Worm (Caenorhabditis elegans) whole organism, late embryonic: ENCODE data around the gene F35E8.10.

Experiments used
- T23F11.4 ChIP-seq: fragments of 200-800 bp; sonication (Bioruptor generic); optimal IDR thresholded peaks from 2 replicates; lab custom pipeline; 2018; ENCODE audit warnings: mild to moderate bottlenecking, missing genetic modification characterization, missing compliant biosample characterization
- ama-1 ChIP-seq: fragments of 150-350 bp; optimal IDR thresholded peaks from 2 replicates; lab custom pipeline; 2014
- ceh-48 ChIP-seq: sonication (generic microtip); optimal IDR thresholded peaks from 2 replicates; lab custom pipeline; 2016; ENCODE audit warnings: missing genetic modification characterization, inconsistent platforms, missing compliant biosample characterization
- che-1 ChIP-seq: sonication (generic microtip); optimal IDR thresholded peaks from 2 replicates; lab custom pipeline; 2016; ENCODE audit warnings: mild to moderate bottlenecking, missing genetic modification characterization, missing compliant biosample characterization
- dmd-4 ChIP-seq: sonication (generic microtip); optimal IDR thresholded peaks from 2 replicates; lab custom pipeline; 2016; ENCODE audit warnings: borderline replicate concordance, missing genetic modification characterization, missing compliant biosample characterization
- dve-1 ChIP-seq: sonication (generic microtip); optimal IDR thresholded peaks from 2 replicates; lab custom pipeline; 2017; ENCODE audit warnings: antibody characterized with exemption, mild to moderate bottlenecking, missing genetic modification characterization, missing compliant biosample characterization
- ets-4 ChIP-seq: sonication (generic microtip); optimal IDR thresholded peaks from 2 replicates; lab custom pipeline; 2016; ENCODE audit warnings: missing genetic modification characterization, missing compliant biosample characterization
- hlh-30 ChIP-seq: sonication (generic microtip); optimal IDR thresholded peaks from 2 replicates; lab custom pipeline; 2017; ENCODE audit warnings: antibody characterized with exemption, missing genetic modification characterization, missing compliant biosample characterization; ENCODE audit not compliant: insufficient read depth
- nhr-11 ChIP-seq: fragments of 150-350 bp; optimal IDR thresholded peaks from 2 replicates; lab custom pipeline; 2014; ENCODE audit warnings: missing biosample characterization, missing genetic modification characterization
- pros-1 ChIP-seq: fragments of 150-350 bp; optimal IDR thresholded peaks from 2 replicates; lab custom pipeline; 2014; ENCODE audit warnings: missing biosample characterization, missing genetic modification reagents, missing genetic modification characterization
- sox-4 ChIP-seq: sonication (generic microtip); optimal IDR thresholded peaks from 2 replicates; lab custom pipeline; 2017; ENCODE audit warnings: mild to moderate bottlenecking, missing genetic modification characterization, inconsistent platforms, missing compliant biosample characterization

ce11 chrV:15928325-15928724 is 8.2 kb upstream of the F35E8.10 start, which contains the start of gene pzf-1:
- TF ChIP-seq che-1 (no peak), hlh-30 (tag; lab: Kevin White, UChicago) (no peak), ama-1 (no peak), ets-4 (tag; lab: Kevin White, UChicago) (no peak), dmd-4 (tag; lab: Kevin White, UChicago) (no peak), ceh-48 (tag; lab: Kevin White, UChicago) (no peak), nhr-11 (tag; lab: Kevin White, UChicago) (no peak), T23F11.4 (GFP tag; lab: Kevin White, UChicago) (no peak), sox-4 (tag; lab: Kevin White, UChicago) (no peak), dve-1 (no peak), pros-1 (tag; lab: Kevin White, UChicago) (no peak)
